Worm (Caenorhabditis elegans): ENCODE results near the gene acsd-1.

- TF ChIP-seq unc-130 (GFP tag; optimal IDR thresholded peaks at IDR 0.05), result no peak
- TF ChIP-seq F10B5.3 (tag; optimal IDR thresholded peaks at IDR 0.05), result no peak
- no peak for TF ChIP-seq ceh-44 (GFP tag; IDR thresholded peaks at IDR 0.05)
- TF ChIP-seq nhr-237 (tag; optimal IDR thresholded peaks at IDR 0.05), result no peak
- peak; percentile 77 for TF ChIP-seq set-16 (GFP tag; IDR thresholded peaks at IDR 0.05)
- TF ChIP-seq nhr-111 (GFP tag; optimal IDR thresholded peaks at IDR 0.05), result no peak
- no peak for TF ChIP-seq snpc-4 (tag; optimal IDR thresholded peaks at IDR 0.05)
- TF ChIP-seq hlh-30 (tag; optimal IDR thresholded peaks at IDR 0.05; ENCODE audit: insufficient read depth), result no peak
- no peak for TF ChIP-seq lin-29 (GFP tag; IDR thresholded peaks at IDR 0.05)
- TF ChIP-seq nhr-28 (tag; optimal IDR thresholded peaks at IDR 0.05), result no peak
Observed at ce11 chrIII:1074152-1074551, 42.1 kb upstream of the acsd-1 start.

Data from whole organism, L4 larva.